Fruit fly (Drosophila melanogaster): ENCODE results near the gene Kdm2.

dm6 chr3R:9046954-9047353 is 5.3 kb upstream of the Kdm2 start:
- no peak for TF ChIP-seq rgr (GFP tag; optimal IDR thresholded peaks at IDR 0.05)
- TF ChIP-seq usp (GFP tag; optimal IDR thresholded peaks at IDR 0.05) = no peak
- TF ChIP-seq jim (GFP tag; optimal IDR thresholded peaks at IDR 0.05) = no peak
